Worm (Caenorhabditis elegans) whole organism, dauer: ENCODE results near the gene cox-18.
"Not testable (repeated sequence)": the region's sequence is repeated elsewhere in the genome, so short reads cannot be mapped to it uniquely, and the experiment has no call there.

Experiments
- unc-62 ChIP-seq: sonication (generic microtip); optimal IDR thresholded peaks from 2 replicates; lab custom pipeline; 2017; ENCODE audit warnings: missing biosample characterization, missing genetic modification reagents, missing genetic modification characterization

cox-18 gene

DNA sequence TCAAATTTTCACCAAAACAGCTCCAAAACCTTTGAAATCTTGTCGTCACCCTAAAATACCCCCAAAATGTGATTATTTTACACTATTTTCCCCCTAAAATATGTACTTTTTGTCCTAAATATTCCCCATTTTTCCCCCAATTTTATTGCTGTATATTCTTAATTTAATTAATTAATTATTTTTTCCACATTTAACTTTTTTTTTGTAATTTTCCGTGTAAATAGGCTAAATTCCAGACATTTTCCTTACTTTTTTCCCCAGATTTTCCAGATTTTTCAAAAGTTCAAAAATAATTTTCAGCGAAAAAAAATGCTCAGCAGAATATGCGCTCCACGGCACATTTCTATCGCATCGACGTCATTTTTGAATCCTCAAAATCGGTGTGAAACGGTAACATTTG lies at the start of gene cox-18:
Gene cox-18, plus strand, starts transcription at position 301 of the 400 bp plus-strand sequence.
- TF ChIP-seq unc-62 (GFP tag; lab: Kevin White, UChicago): no peak

DNA sequence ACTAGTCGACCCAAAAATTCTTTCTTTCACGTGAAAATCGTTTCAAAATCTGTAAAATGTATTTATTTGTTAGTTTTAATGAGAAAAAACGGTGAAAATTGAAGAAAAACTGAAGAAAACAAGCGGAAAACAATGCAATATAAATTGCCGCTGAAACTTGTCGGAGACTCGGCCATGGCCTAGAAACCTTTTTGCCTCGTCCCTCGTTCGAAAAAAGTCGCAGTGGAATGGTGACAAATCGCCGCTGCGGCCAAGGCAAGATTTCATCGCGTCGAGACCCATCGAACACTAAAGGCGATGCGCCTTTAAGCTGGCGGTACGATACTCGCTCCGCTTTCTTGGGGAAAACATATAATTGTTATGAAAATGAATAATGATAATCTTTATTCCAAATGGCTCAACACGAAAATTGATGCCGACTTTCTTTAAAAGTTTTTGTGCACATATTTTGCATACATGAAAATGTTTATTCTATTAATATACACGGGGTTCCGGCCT lies 45.6 kb upstream of the cox-18 start, which contains the start of gene Y55F3AM.21:
Gene Y55F3AM.21, minus strand, starts transcription at position 51 of the 498 bp plus-strand sequence.
- not testable (repeated sequence) for TF ChIP-seq unc-62 (GFP tag; lab: Kevin White, UChicago)

DNA sequence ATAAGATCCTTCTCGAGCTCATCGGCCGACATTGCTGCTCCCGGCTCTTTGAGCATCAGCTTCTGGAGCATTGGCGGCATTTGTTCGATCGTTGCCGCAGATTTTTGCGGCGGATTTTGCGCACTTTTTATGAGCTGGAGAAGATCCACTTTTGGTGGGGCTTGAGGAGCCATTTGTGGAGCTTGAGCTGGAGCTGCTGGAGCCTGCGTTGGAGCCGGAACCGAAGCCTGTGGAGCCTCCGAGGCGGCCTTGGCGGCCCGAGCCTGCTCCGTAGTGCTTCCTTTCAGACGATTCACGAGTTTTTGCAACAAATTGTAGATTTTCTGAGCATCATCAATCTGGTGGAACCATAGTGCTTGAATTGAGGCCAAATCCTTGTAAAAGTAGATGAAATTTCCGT lies 43.3 kb upstream of the cox-18 start:
- TF ChIP-seq unc-62 (GFP tag; lab: Kevin White, UChicago): no peak

DNA sequence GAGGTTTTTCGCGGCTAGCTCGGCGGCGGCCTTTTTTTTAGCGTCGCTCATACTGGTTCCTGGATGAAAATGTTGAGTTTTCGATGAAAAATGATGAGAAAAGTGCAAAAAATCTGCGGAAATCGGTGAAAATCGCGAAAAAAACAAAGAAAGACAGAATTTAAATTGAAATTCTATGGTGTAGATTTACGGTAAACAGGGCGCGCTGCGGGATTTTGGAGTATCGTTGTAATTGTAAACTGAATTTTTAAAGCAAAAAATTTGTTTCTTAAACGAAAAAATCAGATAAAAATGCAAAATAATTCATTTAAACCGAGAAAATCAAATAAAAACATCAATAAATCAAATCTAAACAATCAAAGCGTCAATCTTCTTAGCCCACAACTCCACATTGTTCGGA lies 42.5 kb upstream of the cox-18 start, which contains the start of gene dcap-1:
Gene dcap-1, minus strand, starts transcription at position 59 of the 400 bp plus-strand sequence.
- no peak for TF ChIP-seq unc-62 (GFP tag; lab: Kevin White, UChicago)

DNA sequence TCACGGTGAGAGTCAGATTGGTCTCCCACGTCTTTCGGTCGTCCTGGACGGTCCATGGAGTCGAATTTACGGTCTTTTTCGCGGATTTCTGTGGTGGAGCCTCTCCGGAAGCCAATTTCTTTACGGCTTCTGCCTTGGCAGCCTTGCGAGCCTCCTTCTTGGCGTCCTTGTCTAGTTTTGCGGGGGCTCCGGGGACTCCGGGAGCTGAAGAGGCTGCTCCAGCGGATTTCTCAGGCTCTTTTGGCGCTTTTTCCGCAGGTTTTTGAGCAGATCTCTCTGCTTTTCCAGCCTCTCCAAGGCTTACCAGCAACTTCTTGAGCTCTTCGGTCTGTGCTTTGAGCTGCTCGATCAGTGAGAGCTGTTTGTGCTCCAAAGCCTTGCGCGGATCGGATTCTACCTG lies 41.5 kb upstream of the cox-18 start:
- TF ChIP-seq unc-62 (GFP tag; lab: Kevin White, UChicago): no peak

DNA sequence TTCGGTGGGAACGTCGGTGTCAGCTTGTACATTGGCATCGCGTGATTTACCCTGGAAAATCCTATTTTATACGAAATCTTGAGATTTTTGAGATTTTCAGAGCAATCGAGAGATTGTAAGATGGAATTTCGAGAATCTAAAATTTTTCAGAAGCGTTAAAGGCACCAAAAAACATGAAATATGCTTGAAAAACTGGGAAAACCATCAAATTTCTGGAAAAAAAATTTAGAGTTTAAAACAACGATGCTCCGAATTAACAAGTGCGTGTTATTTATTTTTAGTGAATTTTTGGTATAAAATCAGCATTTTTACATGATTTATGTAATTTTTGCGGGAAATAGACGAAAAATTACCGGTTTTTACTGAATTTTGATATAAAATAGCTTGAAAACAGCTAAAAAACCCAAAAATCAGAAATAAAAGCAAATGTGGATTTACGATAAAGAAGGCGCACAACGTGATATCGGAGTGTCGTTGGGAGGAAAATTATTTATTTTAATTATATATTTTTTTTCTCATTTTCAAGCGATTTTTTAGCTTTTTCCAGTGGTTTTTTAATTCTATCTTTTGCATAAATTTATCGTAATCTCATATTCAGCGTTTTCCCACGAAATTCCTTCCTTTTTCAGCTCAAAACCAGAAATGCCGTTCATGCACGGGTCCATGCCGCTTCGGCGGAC lies 40.9 kb upstream of the cox-18 start, which contains the start of the genes Y55F3AM.13 and mrps-25:
Gene Y55F3AM.13, minus strand, starts transcription at position 51 of the 680 bp plus-strand sequence.
Gene mrps-25, plus strand, starts transcription at position 630 of the 680 bp plus-strand sequence.
- no peak for TF ChIP-seq unc-62 (GFP tag; lab: Kevin White, UChicago)

DNA sequence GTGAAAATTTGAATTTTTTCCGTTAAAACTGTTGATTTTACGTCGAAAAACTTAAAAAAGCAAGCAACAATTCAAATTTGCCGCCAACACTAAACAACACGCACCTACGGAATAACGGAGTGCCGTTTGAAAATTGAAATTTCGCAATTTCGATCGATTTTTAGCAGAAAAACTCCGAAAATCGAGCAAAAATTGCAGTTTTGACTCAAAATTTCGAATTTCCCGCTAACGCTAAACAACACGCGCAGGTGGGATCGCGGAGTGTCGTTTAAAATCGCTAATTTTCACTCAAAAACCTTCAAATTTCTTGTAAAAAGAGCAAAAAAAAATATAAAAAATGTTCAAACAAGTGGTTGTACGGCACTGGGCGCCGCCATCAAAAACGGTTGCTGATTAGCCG lies 38.7 kb upstream of the cox-18 start:
- no peak for TF ChIP-seq unc-62 (GFP tag; lab: Kevin White, UChicago)

DNA sequence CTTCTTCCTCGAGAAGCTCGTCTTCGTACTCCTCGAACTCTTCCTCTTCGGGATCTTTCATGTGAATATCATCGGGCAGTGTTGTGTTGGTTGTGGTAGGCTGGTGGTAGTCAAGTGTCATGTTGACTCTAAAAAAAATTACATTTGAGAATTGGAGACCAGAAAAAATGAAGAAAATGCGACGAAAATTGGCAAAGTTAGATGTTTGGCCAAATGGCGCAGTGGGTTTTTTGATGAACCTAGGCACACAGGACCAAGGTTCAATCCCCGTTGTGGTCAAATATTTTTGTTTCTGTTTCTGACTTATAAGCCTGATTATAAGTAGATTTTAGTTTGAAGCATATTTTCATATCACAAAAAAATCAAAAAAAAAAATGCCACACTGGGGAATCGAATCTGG lies 34.2 kb upstream of the cox-18 start:
- no peak for TF ChIP-seq unc-62 (GFP tag; lab: Kevin White, UChicago)

DNA sequence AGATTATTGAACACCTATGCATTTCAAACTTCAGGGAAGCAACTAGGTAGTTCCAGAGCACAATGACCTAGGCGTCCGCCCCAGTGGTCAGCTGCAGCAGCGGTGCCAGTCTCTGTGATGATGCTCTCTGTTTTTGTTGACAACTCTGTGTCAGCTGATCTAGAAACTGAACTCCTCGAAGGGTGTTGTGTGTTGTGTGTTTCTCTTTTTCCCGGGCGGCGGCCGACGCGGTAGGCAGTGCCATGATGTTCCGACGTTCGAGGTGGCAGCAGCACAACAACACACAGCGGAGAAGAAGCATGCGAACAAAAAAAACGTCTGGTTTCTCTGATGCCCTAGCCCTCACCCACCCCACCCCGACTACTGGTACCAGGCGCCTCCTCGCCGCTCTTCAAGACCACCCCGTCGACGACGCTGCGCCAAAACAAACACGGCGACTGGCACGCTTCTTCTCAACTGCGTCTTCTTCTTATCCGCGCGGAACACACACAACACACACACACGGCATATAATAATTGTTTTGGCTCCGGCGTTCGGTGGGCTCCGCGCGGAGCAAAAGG lies 32.9 kb upstream of the cox-18 start:
- no peak for TF ChIP-seq unc-62 (GFP tag; lab: Kevin White, UChicago)

DNA sequence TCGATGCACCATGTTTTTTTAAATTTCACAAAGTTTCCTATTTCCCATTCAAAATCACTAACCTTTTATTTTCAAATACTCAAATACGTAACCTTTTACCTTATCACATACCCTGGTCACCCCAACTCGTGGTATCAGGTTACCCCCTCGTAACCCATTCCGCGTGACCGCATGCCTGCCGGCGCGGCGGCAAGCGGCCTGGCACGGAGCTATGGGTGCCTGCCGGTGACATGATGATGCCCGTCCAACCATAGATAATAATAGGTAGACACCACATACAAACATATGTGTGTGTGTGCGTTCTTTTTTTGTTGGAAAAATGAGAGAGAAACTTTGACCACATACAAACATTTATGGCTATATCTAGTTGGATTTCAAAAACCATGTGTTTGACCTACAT lies 31.7 kb upstream of the cox-18 start:
- TF ChIP-seq unc-62 (GFP tag; lab: Kevin White, UChicago): no peak

DNA sequence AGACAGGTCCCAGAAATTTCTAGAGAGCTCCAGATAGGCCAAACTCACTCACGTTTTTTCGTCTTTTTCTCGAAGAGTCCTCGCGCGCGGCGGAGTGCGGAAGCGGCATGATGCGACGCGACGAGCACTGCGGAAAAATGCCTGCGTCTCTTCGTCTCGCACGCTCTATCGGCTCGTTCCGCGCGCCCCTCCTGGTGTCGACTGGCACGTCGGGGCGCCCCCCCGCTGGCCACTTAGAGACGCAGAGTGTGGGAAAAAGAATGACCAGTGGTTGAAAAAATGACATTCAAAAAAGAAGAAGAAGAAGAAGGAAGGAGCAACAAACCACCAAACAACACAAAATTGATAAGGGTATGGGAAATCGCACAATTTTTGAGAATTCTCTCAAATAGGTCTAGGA lies 29.8 kb upstream of the cox-18 start, which contains the start of gene znf-782:
Gene znf-782, minus strand, starts transcription at position 96 of the 400 bp plus-strand sequence.
- no peak for TF ChIP-seq unc-62 (GFP tag; lab: Kevin White, UChicago)

DNA sequence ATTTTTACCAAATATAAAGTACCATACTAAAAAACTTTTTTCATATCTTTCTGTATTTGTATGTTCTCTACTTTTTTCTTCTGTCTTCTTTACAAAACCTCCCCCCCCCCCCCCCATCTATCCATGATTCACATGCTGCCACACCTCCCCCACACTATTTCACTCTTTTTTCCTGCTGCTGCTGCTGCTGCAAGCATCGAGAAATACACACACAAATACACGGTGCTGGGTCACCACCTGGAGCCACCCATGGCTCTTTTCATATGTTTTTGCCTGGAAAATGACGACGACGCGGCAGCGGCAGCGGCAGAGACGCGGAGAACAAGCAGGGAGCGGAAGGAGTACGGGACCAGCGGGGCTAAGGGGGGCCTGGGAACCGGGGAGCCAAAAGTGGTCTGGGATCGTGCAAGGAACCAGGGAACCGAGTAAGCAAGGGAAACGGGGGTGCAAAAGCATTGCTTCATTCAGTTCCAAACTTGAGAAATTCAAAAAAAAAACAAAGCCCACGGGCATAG lies 28.5 kb upstream of the cox-18 start:
- no peak for TF ChIP-seq unc-62 (GFP tag; lab: Kevin White, UChicago)

DNA sequence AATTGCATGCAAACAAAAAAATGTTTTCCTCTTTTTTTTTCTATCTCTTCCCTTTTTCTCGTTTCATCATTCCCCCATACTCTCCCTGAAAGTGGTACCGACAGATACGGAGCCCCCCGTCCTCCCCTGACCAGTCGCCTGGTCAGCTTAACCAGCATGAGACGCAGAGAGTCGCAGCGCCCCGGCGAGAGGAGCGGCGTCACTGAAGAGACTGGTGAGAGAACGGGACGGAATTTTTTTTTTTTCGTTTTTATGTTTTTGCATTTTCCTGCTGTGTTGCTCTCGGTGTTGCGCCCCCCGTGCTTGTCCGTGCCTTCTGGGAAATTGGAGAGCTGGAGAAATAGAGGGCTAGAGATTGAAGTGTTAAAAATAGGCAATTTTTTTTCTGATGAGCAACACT lies 26.9 kb upstream of the cox-18 start:
- TF ChIP-seq unc-62 (GFP tag; lab: Kevin White, UChicago): no peak

DNA sequence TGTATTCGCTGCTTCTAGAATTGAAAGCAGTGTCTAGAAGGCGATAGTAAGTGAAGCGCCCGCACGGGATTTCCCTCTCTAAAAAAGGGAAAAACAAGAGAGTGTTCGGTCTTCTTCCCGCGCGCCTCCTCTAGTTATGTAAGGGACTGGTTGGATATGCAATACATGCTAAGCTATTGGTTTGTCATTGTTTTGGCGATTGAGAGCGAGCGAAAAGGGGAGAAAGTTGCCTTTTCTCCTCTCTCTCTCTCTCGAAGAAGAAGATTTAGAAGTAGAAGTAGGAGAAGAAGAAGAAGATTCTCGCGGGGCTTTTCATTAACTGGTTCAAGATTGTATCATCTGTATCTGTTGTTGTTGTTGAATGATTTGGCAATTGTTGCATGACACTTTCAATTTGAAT lies 23.2 kb upstream of the cox-18 start:
- TF ChIP-seq unc-62 (GFP tag; lab: Kevin White, UChicago): no peak

DNA sequence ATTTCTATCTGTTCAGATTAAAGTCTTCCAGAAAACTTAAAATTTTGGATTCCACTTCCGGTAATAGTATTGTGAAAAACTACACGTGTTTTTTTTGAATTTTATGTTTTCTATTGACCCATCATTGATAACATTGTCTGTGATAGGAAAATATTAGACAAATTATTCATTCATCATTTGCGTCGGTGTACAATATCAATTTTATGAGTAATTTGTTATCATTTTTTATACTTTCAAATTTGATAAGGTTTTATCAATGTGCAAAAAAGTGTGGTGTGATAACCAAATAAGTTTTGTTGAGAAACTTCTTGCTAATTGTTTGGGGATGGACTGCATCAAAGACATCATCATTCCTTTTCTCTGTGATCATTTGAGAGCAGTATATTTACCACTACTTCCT lies 21.8 kb upstream of the cox-18 start:
- no peak for TF ChIP-seq unc-62 (GFP tag; lab: Kevin White, UChicago)

DNA sequence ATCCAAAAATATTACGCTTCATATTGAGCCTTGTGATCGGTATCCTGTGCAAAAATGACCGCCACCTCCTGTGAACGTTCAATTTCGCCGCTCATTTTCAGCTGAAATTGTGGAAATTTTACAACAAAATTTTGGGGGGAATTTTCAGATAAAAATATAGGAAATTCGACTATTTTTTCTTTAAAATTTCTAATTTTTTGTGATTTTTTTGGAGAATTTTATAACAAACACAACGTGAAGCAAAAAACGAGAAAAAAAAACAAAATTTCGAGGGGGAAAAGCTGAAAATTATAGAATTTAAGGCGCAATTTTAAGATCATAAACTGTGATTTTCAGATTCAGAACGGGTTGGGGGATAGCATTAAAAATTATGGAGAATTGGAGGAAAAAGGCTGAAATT lies 10.3 kb upstream of the cox-18 start, which contains the start of gene csn-4:
Gene csn-4, minus strand, starts transcription at position 101 of the 400 bp plus-strand sequence.
- no peak for TF ChIP-seq unc-62 (GFP tag; lab: Kevin White, UChicago)
